Worm (Caenorhabditis elegans) whole organism, L1 larva: ENCODE measurements around the gene oac-5.

Experiments used
- egl-27 ChIP-seq, 2 experiments: fragments of 150-350 bp in 1 of 2; sonication (generic microtip); optimal IDR thresholded peaks; 3 replicates each; lab custom pipeline; 2017 to 2018; ENCODE audit warnings: missing biosample characterization in 2 of 2, missing genetic modification characterization in 2 of 2, missing genetic modification reagents in 2 of 2
- elt-2 ChIP-seq: sonication (generic microtip); optimal IDR thresholded peaks from 2 replicates; lab custom pipeline; 2016; ENCODE audit warnings: missing genetic modification characterization, mild to moderate bottlenecking, inconsistent platforms, missing compliant biosample characterization, missing genetic modification reagents
- elt-3 ChIP-seq, 6 experiments: fragments of 150-350 bp in 1 of 6; sonication (generic microtip); optimal IDR thresholded peaks; 2 replicates each; lab custom pipeline; 2017 to 2018; ENCODE audit warnings: missing biosample characterization in 6 of 6, missing genetic modification characterization in 6 of 6, inconsistent platforms in 1 of 6
- ets-5 ChIP-seq: fragments of 200-800 bp; sonication (Bioruptor generic); IDR thresholded peaks from 2 replicates; pipeline ENCODE4 v1.3.6; 2022; ENCODE audit warnings: missing genetic modification characterization, missing compliant biosample characterization
- fkh-10 ChIP-seq: sonication (generic microtip); optimal IDR thresholded peaks from 2 replicates; lab custom pipeline; 2017; ENCODE audit warnings: missing biosample characterization, missing genetic modification reagents, missing genetic modification characterization
- lin-13 ChIP-seq: fragments of 150-350 bp; optimal IDR thresholded peaks from 2 replicates; lab custom pipeline; 2014; ENCODE audit warnings: missing biosample characterization, missing genetic modification reagents, missing genetic modification characterization
- lsy-2 ChIP-seq, 2 experiments: fragments of 150-350 bp; optimal IDR thresholded peaks; 2 replicates each; lab custom pipeline; 2014; ENCODE audit warnings: missing biosample characterization in 2 of 2, missing genetic modification characterization in 2 of 2
- nhr-12 ChIP-seq: sonication (generic microtip); optimal IDR thresholded peaks from 2 replicates; lab custom pipeline; 2017; ENCODE audit warnings: missing biosample characterization, missing genetic modification characterization
- nhr-77 ChIP-seq: fragments of 150-350 bp; optimal IDR thresholded peaks from 2 replicates; lab custom pipeline; 2014; ENCODE audit warnings: missing biosample characterization, missing genetic modification characterization
- nhr-90 ChIP-seq: sonication (generic microtip); optimal IDR thresholded peaks from 2 replicates; lab custom pipeline; 2016; ENCODE audit warnings: mild to moderate bottlenecking, missing genetic modification characterization, missing compliant biosample characterization; ENCODE audit not compliant: poor library complexity
- snpc-4 ChIP-seq: fragments of 150-350 bp; optimal IDR thresholded peaks from 2 replicates; lab custom pipeline; 2014; ENCODE audit warnings: missing biosample characterization, missing genetic modification characterization
- swsn-7 ChIP-seq: sonication (generic microtip); optimal IDR thresholded peaks from 2 replicates; lab custom pipeline; 2016; ENCODE audit warnings: missing genetic modification characterization, missing compliant biosample characterization
- unc-62 ChIP-seq: fragments of 150-350 bp; optimal IDR thresholded peaks from 2 replicates; lab custom pipeline; 2014; ENCODE audit warnings: missing biosample characterization, missing genetic modification reagents, missing genetic modification characterization

ce11 chrV:16300276-16300675 lies 7.8 kb downstream of the oac-5 start, which contains the start of gene srbc-82:
- TF ChIP-seq egl-27 (tag; optimal IDR thresholded peaks at IDR 0.05; lab: Kevin White, UChicago) (no peak), lsy-2 (tag; optimal IDR thresholded peaks at IDR 0.05; lab: Kevin White, UChicago) (no peak), fkh-10 (GFP tag; lab: Kevin White, UChicago) (no peak), lin-13 (GFP tag; lab: Kevin White, UChicago) (no peak), nhr-90 (no peak), nhr-12 (tag; lab: Kevin White, UChicago) (no peak), ets-5 (no peak), elt-2 (tag; lab: Kevin White, UChicago) (no peak), nhr-77 (tag; lab: Kevin White, UChicago) (no peak), unc-62 (GFP tag; lab: Kevin White, UChicago) (no peak), swsn-7 (tag; lab: Kevin White, UChicago) (no peak), snpc-4 (tag; lab: Kevin White, UChicago) (no peak), elt-3 (tag; optimal IDR thresholded peaks at IDR 0.05; lab: Kevin White, UChicago) (no peak)
